Fruit fly (Drosophila melanogaster) whole organism, wandering third instar larva: ENCODE measurements around the gene snRNP-U1-C.

Source experiments
- Abd-B ChIP-seq: fragments of >200 bp; optimal IDR thresholded peaks from 2 replicates; lab custom pipeline; 2017; ENCODE audit warnings: missing biosample characterization, missing genetic modification characterization
- CG32264 ChIP-seq: fragments of 200-800 bp; sonication (Bioruptor generic); optimal IDR thresholded peaks from 2 replicates; lab custom pipeline; 2016; ENCODE audit warnings: missing biosample characterization, missing genetic modification characterization
- CG9705 ChIP-seq: fragments of 200-800 bp; sonication (Bioruptor generic); optimal IDR thresholded peaks from 2 replicates; lab custom pipeline; 2018; ENCODE audit warnings: missing biosample characterization, mild to moderate bottlenecking, missing genetic modification characterization
- Dfd ChIP-seq: fragments of >200 bp; optimal IDR thresholded peaks from 2 replicates; lab custom pipeline; 2017; ENCODE audit warnings: missing biosample characterization, missing genetic modification characterization
- Dif ChIP-seq: fragments of 200-275, 200-300 bp; sonication (Bioruptor generic); optimal IDR thresholded peaks from 2 replicates; lab custom pipeline; 2018; ENCODE audit warnings: missing biosample characterization, missing genetic modification characterization; ENCODE audit not compliant: partially characterized antibody
- HLH106 ChIP-seq: fragments of 200-800 bp; optimal IDR thresholded peaks from 3 replicates; lab custom pipeline; 2019; ENCODE audit warnings: missing biosample characterization, mild to moderate bottlenecking, missing genetic modification characterization, moderate library complexity
- Hnf4 ChIP-seq: fragments of 200-800 bp; sonication (Bioruptor generic); optimal IDR thresholded peaks from 2 replicates; lab custom pipeline; 2016; ENCODE audit warnings: missing biosample characterization, mild to moderate bottlenecking, missing genetic modification characterization
- Hr78 ChIP-seq: fragments of >200 bp; optimal IDR thresholded peaks from 2 replicates; lab custom pipeline; 2017; ENCODE audit warnings: missing biosample characterization, missing genetic modification characterization
- Hr83 ChIP-seq: fragments of 200-300 bp; sonication (Bioruptor generic); optimal IDR thresholded peaks from 2 replicates; lab custom pipeline; 2016; ENCODE audit warnings: missing biosample characterization, mild to moderate bottlenecking, missing genetic modification characterization, moderate library complexity; ENCODE audit not compliant: poor library complexity, severe bottlenecking
- Jra ChIP-seq: sonication (Bioruptor generic); optimal IDR thresholded peaks from 2 replicates; lab custom pipeline; 2016; ENCODE audit warnings: missing biosample characterization, missing genetic modification characterization
- Mio ChIP-seq: sonication (Bioruptor generic); optimal IDR thresholded peaks from 2 replicates; lab custom pipeline; 2016; ENCODE audit warnings: missing biosample characterization, missing genetic modification characterization
- Myc ChIP-seq: fragments of >200 bp; optimal IDR thresholded peaks from 2 replicates; lab custom pipeline; 2017
- N ChIP-seq: fragments of >200 bp; optimal IDR thresholded peaks from 2 replicates; lab custom pipeline; 2018; ENCODE audit warnings: missing biosample characterization, missing external identifiers, missing genetic modification characterization
- OdsH ChIP-seq: fragments of 200-800 bp; sonication (Bioruptor generic); optimal IDR thresholded peaks from 2 replicates; lab custom pipeline; 2016; ENCODE audit warnings: missing biosample characterization, mild to moderate bottlenecking, missing genetic modification characterization
- Rel ChIP-seq, 2 experiments: fragments of 200-800 bp; sonication (Bioruptor generic) in 1 of 2; optimal IDR thresholded peaks; 2 replicates in 1 of 2; 3 replicates in 1 of 2; lab custom pipeline; 2016 to 2019; ENCODE audit warnings: mild to moderate bottlenecking in 2 of 2, missing biosample characterization in 2 of 2, missing genetic modification characterization in 2 of 2, moderate library complexity in 1 of 2
- Sp1 ChIP-seq: fragments of 200-800 bp; sonication (Bioruptor generic); optimal IDR thresholded peaks from 3 replicates; lab custom pipeline; 2019; ENCODE audit warnings: missing biosample characterization, mild to moderate bottlenecking, missing genetic modification characterization, moderate library complexity
- Vsx2 ChIP-seq: fragments of 200-300, 225-300 bp; sonication (Bioruptor generic); optimal IDR thresholded peaks from 2 replicates; lab custom pipeline; 2018; ENCODE audit warnings: missing biosample characterization, missing genetic modification characterization; ENCODE audit not compliant: partially characterized antibody
- br ChIP-seq: fragments of 200-800 bp; sonication (Bioruptor generic); optimal IDR thresholded peaks from 2 replicates; lab custom pipeline; 2016; ENCODE audit warnings: missing biosample characterization, missing genetic modification characterization
- brk ChIP-seq: fragments of 200-800 bp; sonication (Bioruptor generic); optimal IDR thresholded peaks from 2 replicates; lab custom pipeline; 2016; ENCODE audit warnings: missing biosample characterization, mild to moderate bottlenecking, missing genetic modification characterization
- dl ChIP-seq, 2 experiments: fragments of 175-275, 200-275 bp in 1 of 2; fragments of 200-275 bp in 1 of 2; sonication (Bioruptor generic); optimal IDR thresholded peaks; lab custom pipeline; 2018; ENCODE audit warnings: mild to moderate bottlenecking in 2 of 2, missing biosample characterization in 2 of 2, missing genetic modification characterization in 2 of 2, moderate library complexity in 2 of 2; ENCODE audit not compliant: partially characterized antibody in 2 of 2, insufficient read depth in 1 of 2
- dmrt93B ChIP-seq: fragments of 200-800 bp; sonication (Bioruptor generic); optimal IDR thresholded peaks from 2 replicates; lab custom pipeline; 2018; ENCODE audit warnings: missing biosample characterization, mild to moderate bottlenecking, missing genetic modification characterization
- dsf ChIP-seq: sonication (Bioruptor generic); optimal IDR thresholded peaks from 2 replicates; lab custom pipeline; 2016; ENCODE audit warnings: missing biosample characterization, missing genetic modification characterization, borderline replicate concordance
- ey ChIP-seq: fragments of 200-800 bp; sonication (Bioruptor generic); optimal IDR thresholded peaks from 2 replicates; lab custom pipeline; 2016; ENCODE audit warnings: missing biosample characterization, missing genetic modification characterization
- foxo ChIP-seq, 2 experiments: fragments of 200-800 bp; sonication (Bioruptor generic); optimal IDR thresholded peaks; 2 replicates in 1 of 2; 3 replicates in 1 of 2; lab custom pipeline; 2016 to 2017; ENCODE audit warnings: missing biosample characterization in 2 of 2, missing genetic modification characterization in 2 of 2
- fru ChIP-seq: fragments of 200-800 bp; sonication (Bioruptor generic); optimal IDR thresholded peaks from 3 replicates; lab custom pipeline; 2016; ENCODE audit warnings: missing biosample characterization, mild to moderate bottlenecking, missing genetic modification characterization
- h ChIP-seq: fragments of 200-800 bp; sonication (Bioruptor generic); optimal IDR thresholded peaks from 3 replicates; lab custom pipeline; 2016; ENCODE audit warnings: missing biosample characterization, mild to moderate bottlenecking, missing genetic modification characterization
- jim ChIP-seq: fragments of 175-275, 200-325 bp; sonication (Bioruptor generic); optimal IDR thresholded peaks from 2 replicates; lab custom pipeline; 2016; ENCODE audit warnings: missing biosample characterization, mild to moderate bottlenecking, missing genetic modification characterization
- pan ChIP-seq: fragments of >200 bp; optimal IDR thresholded peaks from 2 replicates; lab custom pipeline; 2017
- psq ChIP-seq: fragments of 200-800 bp; sonication (Bioruptor generic); optimal IDR thresholded peaks from 3 replicates; lab custom pipeline; 2017; ENCODE audit warnings: missing biosample characterization, mild to moderate bottlenecking, missing genetic modification characterization, moderate library complexity
- rgr ChIP-seq: fragments of 200-800 bp; sonication (Bioruptor generic); optimal IDR thresholded peaks from 3 replicates; lab custom pipeline; 2016; ENCODE audit warnings: missing biosample characterization, mild to moderate bottlenecking, missing genetic modification characterization
- sage ChIP-seq: fragments of 200-800 bp; sonication (Bioruptor generic); optimal IDR thresholded peaks from 2 replicates; lab custom pipeline; 2016; ENCODE audit warnings: missing biosample characterization, mild to moderate bottlenecking, missing genetic modification characterization
- sv ChIP-seq: fragments of 200-800 bp; sonication (Bioruptor generic); optimal IDR thresholded peaks from 3 replicates; lab custom pipeline; 2016; ENCODE audit warnings: missing biosample characterization, missing genetic modification characterization
- tai ChIP-seq: sonication (Bioruptor generic); optimal IDR thresholded peaks from 2 replicates; lab custom pipeline; 2016; ENCODE audit warnings: missing biosample characterization, missing genetic modification characterization
- usp ChIP-seq: fragments of >200 bp; optimal IDR thresholded peaks from 2 replicates; lab custom pipeline; 2017; ENCODE audit warnings: missing biosample characterization, missing genetic modification characterization
- woc ChIP-seq: sonication (Bioruptor generic); optimal IDR thresholded peaks from 2 replicates; lab custom pipeline; 2016; ENCODE audit warnings: missing biosample characterization, mild to moderate bottlenecking, missing genetic modification characterization

Gene snRNP-U1-C

DNA sequence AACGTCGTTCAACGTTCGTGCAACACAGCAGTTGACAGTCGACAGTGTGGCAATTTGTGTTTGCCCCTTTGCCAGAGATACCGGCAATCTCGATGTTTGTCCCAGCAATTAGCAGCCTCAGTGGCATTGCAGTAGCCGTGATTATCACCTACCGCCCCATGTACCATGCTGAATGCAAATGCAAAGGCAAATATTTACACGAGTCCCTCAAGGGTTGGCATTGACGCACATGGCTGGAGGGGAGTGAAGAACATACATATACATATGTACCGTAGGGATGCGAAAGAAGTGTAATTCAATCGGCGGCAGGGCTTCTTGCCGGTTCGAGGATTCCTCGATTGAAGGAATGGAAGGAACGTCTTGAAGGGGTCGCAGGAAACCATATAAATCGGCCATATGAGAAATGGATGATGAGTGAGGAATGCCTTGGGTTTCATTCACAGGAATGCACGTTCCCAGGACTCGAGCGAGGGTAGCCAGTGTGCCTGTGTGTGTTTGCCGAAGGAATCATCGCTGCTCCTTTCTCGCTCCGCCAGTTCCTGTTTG lies 16.5 kb upstream of the snRNP-U1-C start:
- TF ChIP-seq foxo (GFP tag; optimal IDR thresholded peaks at IDR 0.05; lab: Kevin White, UChicago): no peak
- TF ChIP-seq br (GFP tag; lab: Kevin White, UChicago): no peak
- no peak for TF ChIP-seq Vsx2 (GFP tag; lab: Kevin White, UChicago)
- TF ChIP-seq Hr83 (GFP tag; lab: Kevin White, UChicago): no peak
- TF ChIP-seq CG32264: no peak
- no peak for TF ChIP-seq N
- no peak for TF ChIP-seq sv
- no peak for TF ChIP-seq CG9705
- TF ChIP-seq Jra (GFP tag; lab: Kevin White, UChicago): no peak
- no peak for TF ChIP-seq Abd-B
- TF ChIP-seq Dif (GFP tag; lab: Kevin White, UChicago): no peak
- TF ChIP-seq Hnf4 (GFP tag; lab: Kevin White, UChicago): no peak
- TF ChIP-seq woc (GFP tag; lab: Kevin White, UChicago): no peak

DNA sequence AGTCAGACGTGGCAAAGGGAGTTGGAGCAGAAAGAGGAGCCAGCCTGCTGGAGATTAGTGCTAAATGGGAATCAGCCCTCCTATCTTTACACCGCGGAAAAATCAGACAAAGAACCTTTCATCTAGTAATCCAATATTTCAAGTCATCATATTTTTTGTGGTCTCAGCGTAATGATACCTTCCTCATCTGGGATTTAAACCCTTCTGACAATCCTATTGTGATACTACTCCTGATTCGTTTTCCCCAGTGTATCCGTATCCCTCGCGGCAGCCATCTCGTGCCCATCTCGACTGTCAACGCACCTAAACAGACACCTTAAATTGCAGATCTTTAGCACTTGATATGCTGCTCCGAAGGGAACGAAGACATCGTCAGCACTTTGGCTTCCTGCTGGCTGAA lies 14.9 kb upstream of the snRNP-U1-C start:
- TF ChIP-seq h (GFP tag; lab: Kevin White, UChicago) (no peak), Hr78 (GFP tag; lab: Kevin White, UChicago) (no peak), pan (no peak), sv (no peak), usp (GFP tag; lab: Kevin White, UChicago) (no peak), Myc (lab: Kevin White, UChicago) (no peak), Mio (no peak), dl (GFP tag; optimal IDR thresholded peaks at IDR 0.05; lab: Kevin White, UChicago; ENCODE audit: insufficient read depth in 1 of 2, partially characterized antibody in 2 of 2) (no peak), Dfd (no peak), dsf (GFP tag; lab: Kevin White, UChicago) (no peak), tai (GFP tag; lab: Kevin White, UChicago) (no peak), br (GFP tag; lab: Kevin White, UChicago) (no peak), Vsx2 (GFP tag; lab: Kevin White, UChicago) (no peak), Sp1 (GFP tag; lab: Kevin White, UChicago) (no peak)
- TF ChIP-seq, all 38 proteins: peak for 0

DNA sequence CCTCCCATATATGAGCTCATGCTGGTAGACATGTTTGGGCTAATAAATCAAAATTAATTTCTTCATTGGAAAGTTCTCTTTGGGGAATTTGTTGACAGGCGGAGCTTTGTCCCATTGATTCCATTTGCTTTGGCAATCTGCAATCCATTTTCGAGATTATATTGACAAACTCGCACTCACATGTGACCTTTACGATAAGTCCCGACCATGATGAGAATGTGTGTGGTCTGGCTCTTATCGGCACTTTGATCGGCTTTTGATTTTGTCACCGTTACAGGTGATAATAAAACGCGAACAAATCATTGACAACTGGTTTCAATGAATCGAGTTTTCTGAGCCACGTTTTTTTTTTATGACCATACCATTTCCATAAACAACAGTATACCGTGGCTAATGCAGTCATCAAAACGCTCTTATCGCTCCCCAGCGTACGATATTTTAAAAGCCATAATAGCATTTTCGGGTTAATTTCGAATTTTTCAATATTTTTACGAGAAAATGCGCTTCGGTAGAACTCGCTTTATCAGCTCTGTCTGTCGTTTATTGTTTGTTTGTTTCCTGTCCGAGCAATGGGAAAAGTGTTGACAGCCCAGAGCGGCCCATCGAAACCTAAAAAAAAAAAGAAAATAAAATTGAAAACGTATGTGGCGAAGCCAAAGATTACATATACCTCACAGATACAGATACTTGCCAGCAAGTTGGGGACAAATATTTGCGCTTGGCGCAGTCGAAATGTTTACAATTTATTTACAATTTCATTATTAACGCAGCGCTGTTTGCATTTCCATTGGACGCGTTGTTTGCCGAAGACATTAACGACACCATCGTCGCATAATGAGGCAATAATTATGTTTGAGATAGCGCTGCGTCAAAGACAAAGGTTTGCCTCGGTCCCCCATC lies 14.2 kb upstream of the snRNP-U1-C start:
- TF ChIP-seq tai (GFP tag; lab: Kevin White, UChicago): no peak
- TF ChIP-seq br (GFP tag; lab: Kevin White, UChicago): peak; percentile 9
- TF ChIP-seq OdsH (GFP tag; lab: Kevin White, UChicago): no peak
- peak; percentile 37 for TF ChIP-seq rgr (GFP tag; lab: Kevin White, UChicago)
- TF ChIP-seq sv: peak; percentile 47
- peak; percentile 5 for TF ChIP-seq Hnf4 (GFP tag; lab: Kevin White, UChicago)
- TF ChIP-seq psq (GFP tag; lab: Kevin White, UChicago): peak; percentile 7
- TF ChIP-seq foxo (GFP tag; optimal IDR thresholded peaks at IDR 0.05; lab: Kevin White, UChicago): peak in 1 of 2 experiments; percentile 7
- no peak for TF ChIP-seq woc (GFP tag; lab: Kevin White, UChicago)
- TF ChIP-seq Mio: no peak

DNA sequence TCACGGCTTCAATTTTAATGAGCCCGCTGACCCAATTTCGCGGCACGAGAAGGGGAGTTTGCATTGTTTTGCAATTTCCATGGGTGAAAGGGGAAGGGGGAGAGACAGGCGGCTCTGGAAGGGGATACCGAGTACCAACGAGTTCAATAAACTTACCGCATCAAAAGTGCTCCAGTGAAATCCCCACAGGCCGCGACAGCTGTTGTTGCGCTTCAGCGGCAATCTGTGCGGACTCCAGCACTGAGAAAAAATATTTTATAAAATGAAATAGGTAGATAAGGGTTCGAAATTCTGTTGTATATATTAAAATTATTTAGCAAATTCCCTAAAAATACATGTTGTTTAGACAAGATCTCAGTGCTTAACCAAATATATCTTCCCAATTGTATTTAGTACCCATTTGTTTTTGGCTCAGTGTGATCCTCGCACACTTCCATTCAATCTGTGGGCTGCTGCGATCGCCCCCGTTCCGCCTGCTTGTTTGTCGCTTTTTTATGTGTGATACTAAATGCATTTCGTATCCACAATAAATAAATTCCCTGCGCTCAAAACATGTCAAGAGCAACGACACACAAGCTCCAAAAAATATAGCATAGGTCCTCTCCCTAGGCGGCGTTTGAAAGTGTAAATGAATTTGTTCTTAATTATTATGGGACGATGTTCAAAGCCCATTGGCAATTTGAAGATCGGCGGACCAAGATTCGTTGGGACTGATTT lies 12.3 kb upstream of the snRNP-U1-C start:
- peak; percentile 12 for TF ChIP-seq Rel (GFP tag; optimal IDR thresholded peaks at IDR 0.05; lab: Kevin White, UChicago)
- TF ChIP-seq Rel (tag; optimal IDR thresholded peaks at IDR 0.05; lab: Kevin White, UChicago): peak; percentile 73
- TF ChIP-seq Jra (GFP tag; lab: Kevin White, UChicago): peak; percentile 50
- peak; percentile 52 for TF ChIP-seq tai (GFP tag; lab: Kevin White, UChicago)
- TF ChIP-seq Hnf4 (GFP tag; lab: Kevin White, UChicago): peak; percentile 76
- TF ChIP-seq fru (GFP tag; lab: Kevin White, UChicago): peak; percentile 84
- no peak for TF ChIP-seq dl (GFP tag; optimal IDR thresholded peaks at IDR 0.05; lab: Kevin White, UChicago; ENCODE audit: insufficient read depth in 1 of 2, partially characterized antibody in 2 of 2)
- TF ChIP-seq ey (GFP tag; lab: Kevin White, UChicago): peak; percentile 81
- TF ChIP-seq HLH106 (tag; lab: Kevin White, UChicago): peak; percentile 80
- TF ChIP-seq jim (GFP tag; lab: Kevin White, UChicago): no peak
- TF ChIP-seq CG32264: peak; percentile 54
- peak; percentile 81 for TF ChIP-seq OdsH (GFP tag; lab: Kevin White, UChicago)
- TF ChIP-seq brk (GFP tag; lab: Kevin White, UChicago): peak; percentile 72
- peak in 1 of 2 experiments; percentile 84 for TF ChIP-seq foxo (GFP tag; optimal IDR thresholded peaks at IDR 0.05; lab: Kevin White, UChicago)
- TF ChIP-seq sv: peak; percentile 51
- TF ChIP-seq rgr (GFP tag; lab: Kevin White, UChicago): peak; percentile 80
- peak; percentile 80 for TF ChIP-seq Sp1 (GFP tag; lab: Kevin White, UChicago)
- TF ChIP-seq psq (GFP tag; lab: Kevin White, UChicago): peak; percentile 73
- no peak for TF ChIP-seq Myc (lab: Kevin White, UChicago)
- TF ChIP-seq Hr83 (GFP tag; lab: Kevin White, UChicago): no peak
- peak; percentile 88 for TF ChIP-seq h (GFP tag; lab: Kevin White, UChicago)
- no peak for TF ChIP-seq Dfd
- peak; percentile 71 for TF ChIP-seq dmrt93B
- TF ChIP-seq N: no peak
- peak; percentile 82 for TF ChIP-seq br (GFP tag; lab: Kevin White, UChicago)
- peak; percentile 62 for TF ChIP-seq woc (GFP tag; lab: Kevin White, UChicago)
- peak; percentile 67 for TF ChIP-seq sage (GFP tag; lab: Kevin White, UChicago)
